Worm (Caenorhabditis elegans) whole organism, young adult: ENCODE data around the gene T14B4.19.

Experiments used
- T07F8.4 ChIP-seq: sonication (generic microtip); optimal IDR thresholded peaks from 2 replicates; lab custom pipeline; 2016; ENCODE audit warnings: mild to moderate bottlenecking, missing genetic modification characterization, moderate library complexity, missing compliant biosample characterization
- aptf-3 ChIP-seq: fragments of 200-800 bp; sonication (Bioruptor generic); IDR thresholded peaks from 2 replicates; pipeline ENCODE4 v1.3.6; 2022; ENCODE audit warnings: missing genetic modification characterization, missing compliant biosample characterization
- attf-5 ChIP-seq: fragments of 200-800 bp; sonication (Bioruptor generic); optimal IDR thresholded peaks from 2 replicates; lab custom pipeline; 2018; ENCODE audit warnings: mild to moderate bottlenecking, missing genetic modification characterization, missing compliant biosample characterization
- dpl-1 ChIP-seq: fragments of 150-350 bp; optimal IDR thresholded peaks from 2 replicates; lab custom pipeline; 2014; ENCODE audit warnings: missing biosample characterization, missing genetic modification reagents, missing genetic modification characterization
- egrh-3 ChIP-seq: fragments of 200-800 bp; sonication (Bioruptor generic); IDR thresholded peaks from 2 replicates; pipeline ENCODE4 v1.3.6; 2022; ENCODE audit warnings: missing genetic modification reagents, missing genetic modification characterization, missing compliant biosample characterization
- nhr-80 ChIP-seq: sonication (generic microtip); optimal IDR thresholded peaks from 2 replicates; lab custom pipeline; 2016; ENCODE audit warnings: missing genetic modification characterization, missing compliant biosample characterization
- unc-62 ChIP-seq: fragments of 150-350 bp; optimal IDR thresholded peaks from 2 replicates; lab custom pipeline; 2014; ENCODE audit warnings: missing biosample characterization, missing genetic modification reagents, missing genetic modification characterization
- ztf-25 ChIP-seq: fragments of 200-800 bp; sonication (Bioruptor generic); IDR thresholded peaks from 2 replicates; pipeline ENCODE4 v1.3.6; 2022; ENCODE audit warnings: missing genetic modification reagents, missing genetic modification characterization, missing compliant biosample characterization

- no peak for TF ChIP-seq egrh-3 (GFP tag; lab: Robert Waterston, UW)
- TF ChIP-seq T07F8.4 (tag; lab: Kevin White, UChicago): no peak
- no peak for TF ChIP-seq ztf-25 (GFP tag; lab: Robert Waterston, UW)
- TF ChIP-seq dpl-1 (GFP tag; lab: Kevin White, UChicago): no peak
- TF ChIP-seq nhr-80 (tag; lab: Kevin White, UChicago): no peak
- no peak for TF ChIP-seq unc-62 (GFP tag; lab: Kevin White, UChicago)
- TF ChIP-seq attf-5 (GFP tag; lab: Kevin White, UChicago): no peak
- TF ChIP-seq aptf-3 (GFP tag; lab: Robert Waterston, UW): no peak
These were observed 1.2 kb upstream of the T14B4.19 start, which contains the start of gene dpy-2 for ce11 chrII:6713832-6714342.
